Fruit fly (Drosophila melanogaster): ENCODE results near the gene CG31549.

DNA sequence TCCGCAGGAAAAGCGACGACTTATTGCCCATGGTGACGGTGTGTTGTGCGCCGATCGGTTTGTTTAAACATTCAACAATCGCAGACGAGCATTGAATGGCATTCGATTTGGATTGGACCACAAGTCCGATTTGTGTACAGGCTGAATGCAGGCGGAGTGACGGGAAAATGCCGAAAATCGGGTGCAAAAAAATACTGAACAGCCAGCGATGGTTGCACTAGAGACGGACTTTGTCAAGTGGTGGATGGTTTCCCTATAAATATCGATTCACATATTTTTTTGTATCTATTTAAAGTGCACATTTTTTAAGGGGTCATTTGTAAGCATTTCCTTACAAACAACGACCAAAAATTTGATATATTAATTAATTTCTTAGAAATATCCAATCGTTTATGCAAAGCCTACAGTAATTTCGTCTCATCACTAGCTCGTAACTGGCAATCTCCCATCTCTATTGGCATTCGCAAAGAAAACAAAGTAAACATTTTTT is 22.7 kb downstream of the CG31549 start, which contains the start of the genes elm and MED27:
- TF ChIP-seq CG8478 (optimal IDR thresholded peaks at IDR 0.05) = no peak
- no peak for TF ChIP-seq CTCF (optimal IDR thresholded peaks at IDR 0.05)
